Worm (Caenorhabditis elegans): ENCODE measurements around the gene Y59H11AM.1.

ce11 chrIV:8618698-8619097, 47.5 kb downstream of the Y59H11AM.1 start, which contains the start of gene F42A9.8:
- TF ChIP-seq nhr-237 (tag; optimal IDR thresholded peaks at IDR 0.05), result no peak
- no peak for TF ChIP-seq unc-62 (GFP tag; optimal IDR thresholded peaks at IDR 0.05)
- no peak for TF ChIP-seq nhr-28 (tag; optimal IDR thresholded peaks at IDR 0.05)
- no peak for TF ChIP-seq skn-1 (tag; optimal IDR thresholded peaks at IDR 0.05)
- TF ChIP-seq nhr-12 (tag; optimal IDR thresholded peaks at IDR 0.05), result no peak
- no peak for TF ChIP-seq nhr-11 (tag; optimal IDR thresholded peaks at IDR 0.05)
- TF ChIP-seq ztf-4 (tag; optimal IDR thresholded peaks at IDR 0.05), result no peak
- TF ChIP-seq nhr-77 (tag; optimal IDR thresholded peaks at IDR 0.05), result no peak
- TF ChIP-seq ama-1 (optimal IDR thresholded peaks at IDR 0.05), result no peak
- TF ChIP-seq egl-5 (tag; optimal IDR thresholded peaks at IDR 0.05), result no peak
- TF ChIP-seq nhr-23 (tag; optimal IDR thresholded peaks at IDR 0.05), result no peak
- TF ChIP-seq zag-1 (tag; optimal IDR thresholded peaks at IDR 0.05), result no peak
- TF ChIP-seq aly-2 (tag; optimal IDR thresholded peaks at IDR 0.05), result no peak
